Fruit fly (Drosophila melanogaster) S2 (cell line): ENCODE data around the gene CG18213.

Experiments
- CG8478 ChIP-seq: fragments of >200 bp; optimal IDR thresholded peaks from 2 replicates; lab custom pipeline; 2018
- CTCF ChIP-seq, 2 experiments: fragments of >200 bp; optimal IDR thresholded peaks; 2 replicates each; lab custom pipeline; 2018

dm6 chr3R:17056183-17056904, 16.3 kb upstream of the CG18213 start:
- TF ChIP-seq CTCF (optimal IDR thresholded peaks at IDR 0.05; lab: Kevin White, UChicago) = peak; percentile 20 to 32
- no peak for TF ChIP-seq CG8478 (lab: Kevin White, UChicago)
